Worm (Caenorhabditis elegans) whole organism, early embryonic: ENCODE results near the gene nspe-4.

Experiments used
- B0310.2 ChIP-seq: sonication (generic microtip); optimal IDR thresholded peaks from 2 replicates; lab custom pipeline; 2016; ENCODE audit warnings: mild to moderate bottlenecking, missing genetic modification characterization, missing compliant biosample characterization
- F13C5.2 ChIP-seq: sonication (generic microtip); optimal IDR thresholded peaks from 2 replicates; lab custom pipeline; 2017; ENCODE audit warnings: mild to moderate bottlenecking, missing genetic modification characterization, inconsistent platforms, missing compliant biosample characterization
- aly-1 ChIP-seq: sonication (generic microtip); optimal IDR thresholded peaks from 2 replicates; lab custom pipeline; 2016; ENCODE audit warnings: missing genetic modification characterization, missing compliant biosample characterization
- ama-1 ChIP-seq: fragments of 150-350 bp; optimal IDR thresholded peaks from 2 replicates; lab custom pipeline; 2014
- ceh-13 ChIP-seq: fragments of 200-800 bp; sonication (Bioruptor generic); optimal IDR thresholded peaks from 2 replicates; lab custom pipeline; 2018; ENCODE audit warnings: mild to moderate bottlenecking, missing genetic modification characterization, missing compliant biosample characterization
- ceh-36 ChIP-seq: sonication (generic microtip); optimal IDR thresholded peaks from 2 replicates; lab custom pipeline; 2016; ENCODE audit warnings: missing genetic modification characterization, inconsistent platforms, missing compliant biosample characterization
- ets-7 ChIP-seq: sonication (generic microtip); optimal IDR thresholded peaks from 2 replicates; lab custom pipeline; 2016; ENCODE audit warnings: missing genotype, missing genetic modification characterization, missing compliant biosample characterization
- flt-1 ChIP-seq: fragments of 200-800 bp; sonication (Bioruptor generic); IDR thresholded peaks from 2 replicates; pipeline ENCODE4 v1.3.6; 2022; ENCODE audit warnings: missing genetic modification characterization, missing compliant biosample characterization
- hmg-4 ChIP-seq: fragments of 200-800 bp; sonication (Bioruptor generic); optimal IDR thresholded peaks from 2 replicates; lab custom pipeline; 2018; ENCODE audit warnings: mild to moderate bottlenecking, missing genetic modification characterization, missing compliant biosample characterization
- hnd-1 ChIP-seq: sonication (generic microtip); optimal IDR thresholded peaks from 2 replicates; lab custom pipeline; 2016; ENCODE audit warnings: missing genetic modification characterization, missing compliant biosample characterization
- scrt-1 ChIP-seq: fragments of 200-800 bp; sonication (Bioruptor generic); IDR thresholded peaks from 2 replicates; pipeline ENCODE4 v1.3.6; 2022; ENCODE audit warnings: missing genetic modification characterization, missing compliant biosample characterization
- sea-1 ChIP-seq: fragments of 200-800 bp; sonication (Bioruptor generic); conservative IDR thresholded peaks from 2 replicates; pipeline ENCODE4 v1.3.6; 2022; ENCODE audit warnings: missing genetic modification characterization, missing compliant biosample characterization
- tbx-11 ChIP-seq: fragments of 200-800 bp; sonication (Bioruptor generic); IDR thresholded peaks from 2 replicates; pipeline ENCODE4 v1.3.6; 2022; ENCODE audit warnings: missing genetic modification characterization, missing compliant biosample characterization
- tbx-37 ChIP-seq: fragments of 200-800 bp; sonication (Bioruptor generic); conservative IDR thresholded peaks from 2 replicates; pipeline ENCODE4 v1.3.6; 2022; ENCODE audit warnings: missing genetic modification reagents, missing genetic modification characterization, missing compliant biosample characterization

ce11 chrII:12608653-12609052, 3.7 kb upstream of the nspe-4 start, which contains the start of gene Y38E10A.9:
- no peak for TF ChIP-seq scrt-1 (GFP tag; lab: Robert Waterston, UW)
- no peak for TF ChIP-seq ama-1 (lab: Kevin White, UChicago)
- TF ChIP-seq ceh-13 (GFP tag; lab: Kevin White, UChicago): no peak
- no peak for TF ChIP-seq flt-1
- no peak for TF ChIP-seq tbx-11 (GFP tag; lab: Robert Waterston, UW)
- TF ChIP-seq F13C5.2 (tag; lab: Kevin White, UChicago): no peak
- no peak for TF ChIP-seq aly-1
- TF ChIP-seq tbx-37 (GFP tag; lab: Robert Waterston, UW): no peak
- TF ChIP-seq ets-7 (tag; lab: Kevin White, UChicago): no peak
- TF ChIP-seq ceh-36 (tag; lab: Kevin White, UChicago): no peak
- TF ChIP-seq hmg-4 (GFP tag; lab: Kevin White, UChicago): no peak
- TF ChIP-seq sea-1 (GFP tag; lab: Robert Waterston, UW): no peak
- no peak for TF ChIP-seq B0310.2 (tag; lab: Kevin White, UChicago)
- no peak for TF ChIP-seq hnd-1 (tag; lab: Kevin White, UChicago)
